Worm (Caenorhabditis elegans) whole organism, midembryonic: ENCODE data around the gene nemp-1.
A peak's percentile ranks its signal among the peaks of the same experiment; 100 is the strongest.

Experiments
- cog-1 ChIP-seq: sonication (generic microtip); optimal IDR thresholded peaks from 2 replicates; lab custom pipeline; 2016; ENCODE audit warnings: missing genetic modification characterization, missing compliant biosample characterization
- flt-1 ChIP-seq: fragments of 200-800 bp; sonication (Bioruptor generic); IDR thresholded peaks from 2 replicates; pipeline ENCODE4 v1.3.6; 2022; ENCODE audit warnings: missing genetic modification characterization, missing compliant biosample characterization
- klf-2 ChIP-seq: fragments of 200-800 bp; sonication (Bioruptor generic); conservative IDR thresholded peaks from 2 replicates; pipeline ENCODE4 v1.3.6; 2022; ENCODE audit warnings: missing genetic modification reagents, missing genetic modification characterization, missing compliant biosample characterization
- ref-1 ChIP-seq: fragments of 200-800 bp; sonication (Bioruptor generic); conservative IDR thresholded peaks from 2 replicates; pipeline ENCODE4 v1.3.6; 2022; ENCODE audit warnings: missing genetic modification reagents, missing genetic modification characterization, missing compliant biosample characterization
- tab-1 ChIP-seq: fragments of 200-800 bp; sonication (Bioruptor generic); IDR thresholded peaks from 2 replicates; pipeline ENCODE4 v1.3.6; 2022; ENCODE audit warnings: missing genetic modification characterization, missing compliant biosample characterization
- ztf-23 ChIP-seq: fragments of 200-800 bp; sonication (Bioruptor generic); IDR thresholded peaks from 2 replicates; pipeline ENCODE4 v1.3.6; 2022; ENCODE audit warnings: missing genetic modification reagents, missing genetic modification characterization, missing compliant biosample characterization
- ztf-29 ChIP-seq: fragments of 200-800 bp; sonication (Bioruptor generic); IDR thresholded peaks from 2 replicates; pipeline ENCODE4 v1.3.6; 2022; ENCODE audit warnings: missing genetic modification reagents, missing genetic modification characterization, missing compliant biosample characterization

DNA sequence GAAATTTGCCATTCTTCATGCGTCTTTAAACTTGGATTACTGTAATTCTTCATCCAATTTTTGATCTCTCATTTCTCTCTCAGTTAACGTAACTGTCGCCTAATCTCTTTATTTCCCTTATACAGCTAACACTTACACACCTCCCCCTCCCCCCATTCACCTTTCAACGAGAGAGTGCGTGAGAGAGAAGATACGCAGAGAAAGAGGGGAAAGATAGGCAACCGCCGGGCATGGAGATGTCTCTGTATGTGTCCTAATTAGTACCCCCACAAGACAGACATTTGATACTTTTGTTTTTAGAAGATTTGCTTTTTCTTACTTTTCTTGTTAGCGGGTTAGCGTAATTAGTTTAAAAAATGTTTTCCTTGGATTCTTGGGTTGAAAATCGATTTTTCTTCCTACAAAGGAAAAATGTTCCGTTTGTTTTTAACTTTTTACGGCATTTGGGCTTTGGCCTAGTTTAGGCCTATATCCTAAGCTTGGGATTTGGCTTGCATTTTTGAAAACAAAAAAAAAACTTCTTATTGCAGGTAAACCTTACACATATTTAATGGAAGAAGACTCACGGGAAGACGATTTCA is 37.7 kb upstream of the nemp-1 start, which contains the start of gene affl-2:
- TF ChIP-seq klf-2 (GFP tag; lab: Robert Waterston, UW) (no peak), ref-1 (no peak), ztf-29 (no peak), tab-1 (GFP tag; lab: Robert Waterston, UW) (no peak), ztf-23 (GFP tag; lab: Robert Waterston, UW) (no peak), flt-1 (GFP tag; lab: Robert Waterston, UW) (peak; percentile 55; the same call in 1 of the 2 replicates), cog-1 (tag; lab: Kevin White, UChicago) (no peak)
